Worm (Caenorhabditis elegans): Measurements from ENCODE around the gene mec-14.

The mec-14 gene

DNA sequence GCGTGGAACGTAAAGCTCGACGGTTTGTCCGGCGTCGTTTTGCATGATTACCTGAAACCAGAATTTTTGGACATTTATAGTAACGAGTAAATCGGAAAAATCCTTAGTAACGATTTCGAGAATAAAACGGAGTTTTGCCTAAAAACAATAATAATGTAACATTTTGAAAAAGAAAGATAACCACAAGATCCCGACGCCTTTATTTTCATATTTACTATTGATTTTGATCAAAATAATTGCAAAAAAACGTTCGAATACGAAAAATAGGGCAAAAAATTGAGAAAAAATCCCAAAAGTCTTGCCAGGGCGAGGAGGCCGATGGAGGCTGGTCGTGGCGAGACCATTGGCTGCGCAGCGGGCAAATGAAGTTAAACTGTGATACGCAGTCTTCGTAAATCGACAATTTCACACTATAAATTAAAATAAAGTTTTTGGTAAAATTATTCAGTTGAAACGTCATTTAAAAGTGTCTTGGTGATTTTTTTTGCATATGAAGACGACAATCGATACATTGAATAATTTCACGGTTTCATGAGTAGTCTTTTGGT lies 3.1 kb downstream of the mec-14 start, which contains the start of gene rps-21 (continued):
- peak in 1 of 2 experiments; percentile 17 for TF ChIP-seq mdl-1 (tag; optimal IDR thresholded peaks at IDR 0.05)
- no peak for TF ChIP-seq unc-39 (tag; optimal IDR thresholded peaks at IDR 0.05)
- no peak for TF ChIP-seq nhr-23 (tag; optimal IDR thresholded peaks at IDR 0.05)
- TF ChIP-seq ZK546.5 (tag; optimal IDR thresholded peaks at IDR 0.05) = peak; percentile 74

- TF ChIP-seq fos-1 (tag; optimal IDR thresholded peaks at IDR 0.05) (peak; percentile 59), nhr-77 (tag; optimal IDR thresholded peaks at IDR 0.05) (no peak), lin-13 (GFP tag; optimal IDR thresholded peaks at IDR 0.05) (no peak)
These were observed 4.3 kb downstream of the mec-14 start, which contains the start of the genes F37C12.21 and F37C12.10 for ce11 chrIII:7188300-7189052. Gene F37C12.21, plus strand, starts transcription at chrIII:7188357. Gene F37C12.10, minus strand, starts transcription at chrIII:7188384.

DNA sequence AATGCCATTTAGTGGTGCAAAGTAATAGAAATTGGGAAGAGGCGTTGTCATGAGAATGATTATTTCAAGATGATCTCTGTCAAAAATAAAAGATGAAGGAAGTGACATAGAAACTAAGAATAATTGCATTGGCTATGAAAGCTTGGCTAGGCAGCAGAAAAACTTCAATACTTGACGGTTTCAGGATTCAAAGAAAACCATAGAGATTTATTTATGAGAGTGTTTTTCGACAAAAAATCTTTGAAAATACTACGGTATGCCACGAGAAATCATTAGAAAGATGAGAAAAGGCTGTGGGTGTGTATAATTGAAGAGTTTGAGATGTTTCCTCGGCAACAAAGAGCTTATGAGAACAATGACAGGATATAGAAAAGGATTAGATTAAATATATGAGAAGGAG lies 7.3 kb downstream of the mec-14 start, which contains the start of gene F37C12.14:
TSS of gene F37C12.14 (minus strand) at position 101 of the 400 bp plus-strand sequence.
- TF ChIP-seq C34F6.9 (tag; optimal IDR thresholded peaks at IDR 0.05) = no peak
- TF ChIP-seq ztf-4 (tag; optimal IDR thresholded peaks at IDR 0.05) = no peak
- TF ChIP-seq aly-2 (tag; optimal IDR thresholded peaks at IDR 0.05) = no peak
- no peak for TF ChIP-seq lsy-2 (tag; optimal IDR thresholded peaks at IDR 0.05)
- TF ChIP-seq nhr-10 (tag; optimal IDR thresholded peaks at IDR 0.05) = no peak
- no peak for TF ChIP-seq dmd-4 (tag; optimal IDR thresholded peaks at IDR 0.05)
- TF ChIP-seq lin-13 (GFP tag; optimal IDR thresholded peaks at IDR 0.05) = no peak
- no peak for TF ChIP-seq nhr-11 (tag; optimal IDR thresholded peaks at IDR 0.05)
- no peak for TF ChIP-seq lin-39 (tag; optimal IDR thresholded peaks at IDR 0.05)
- no peak for TF ChIP-seq nhr-129 (tag; optimal IDR thresholded peaks at IDR 0.05)
- TF ChIP-seq elt-1 (tag; optimal IDR thresholded peaks at IDR 0.05) = no peak
- TF ChIP-seq nhr-23 (tag; optimal IDR thresholded peaks at IDR 0.05) = no peak
- no peak for TF ChIP-seq crh-2 (tag; optimal IDR thresholded peaks at IDR 0.05)

ce11 chrIII:7184022-7184421 lies 8.8 kb downstream of the mec-14 start, which contains the start of gene yju-2:
Gene yju-2, plus strand, starts transcription at chrIII:7184336.
- TF ChIP-seq zag-1 (tag; optimal IDR thresholded peaks at IDR 0.05) (no peak), ztf-4 (tag; optimal IDR thresholded peaks at IDR 0.05) (peak; percentile 36), unc-62 (GFP tag; optimal IDR thresholded peaks at IDR 0.05) (no peak), mab-5 (tag; optimal IDR thresholded peaks at IDR 0.05) (no peak), ztf-11 (tag; optimal IDR thresholded peaks at IDR 0.05) (no peak), ztf-1 (GFP tag; conservative IDR thresholded peaks at IDR 0.05) (no peak), ama-1 (optimal IDR thresholded peaks at IDR 0.05) (peak; percentile 15), nhr-12 (tag; optimal IDR thresholded peaks at IDR 0.05) (no peak), egl-27 (tag; optimal IDR thresholded peaks at IDR 0.05) (no peak), dmd-4 (tag; optimal IDR thresholded peaks at IDR 0.05) (no peak), Y55F3AM.14 (GFP tag; optimal IDR thresholded peaks at IDR 0.05) (no peak), sem-4 (tag; optimal IDR thresholded peaks at IDR 0.05) (peak; percentile 47), ceh-16 (tag; optimal IDR thresholded peaks at IDR 0.05) (no peak), ceh-82 (tag; optimal IDR thresholded peaks at IDR 0.05) (no peak), lin-13 (GFP tag; optimal IDR thresholded peaks at IDR 0.05) (peak; percentile 36), lsy-2 (tag; optimal IDR thresholded peaks at IDR 0.05) (peak; percentile 29 to 82), nhr-25 (tag; optimal IDR thresholded peaks at IDR 0.05) (peak; percentile 54), sma-3 (GFP tag; optimal IDR thresholded peaks at IDR 0.05) (peak; percentile 34), nhr-21 (tag; optimal IDR thresholded peaks at IDR 0.05) (peak; percentile 32), nhr-6 (tag; optimal IDR thresholded peaks at IDR 0.05) (no peak), elt-3 (tag; optimal IDR thresholded peaks at IDR 0.05) (no peak), snpc-4 (tag; optimal IDR thresholded peaks at IDR 0.05) (no peak), aly-2 (tag; optimal IDR thresholded peaks at IDR 0.05) (no peak), nhr-129 (tag; optimal IDR thresholded peaks at IDR 0.05) (peak; percentile 82), nhr-237 (tag; optimal IDR thresholded peaks at IDR 0.05) (no peak), R02D3.7 (tag; optimal IDR thresholded peaks at IDR 0.05) (no peak), unc-55 (GFP tag; optimal IDR thresholded peaks at IDR 0.05) (peak; percentile 87), fos-1 (tag; optimal IDR thresholded peaks at IDR 0.05) (peak; percentile 32), sma-9 (GFP tag; optimal IDR thresholded peaks at IDR 0.05) (peak; percentile 49), sma-9 (tag; optimal IDR thresholded peaks at IDR 0.05) (no peak), unc-39 (tag; optimal IDR thresholded peaks at IDR 0.05) (no peak), ZK546.5 (tag; optimal IDR thresholded peaks at IDR 0.05) (no peak), gmeb-1 (tag; optimal IDR thresholded peaks at IDR 0.05) (peak; percentile 59), mbf-1 (tag; optimal IDR thresholded peaks at IDR 0.05) (no peak), lin-39 (tag; optimal IDR thresholded peaks at IDR 0.05) (no peak), mdl-1 (tag; optimal IDR thresholded peaks at IDR 0.05) (no peak), nhr-10 (tag; optimal IDR thresholded peaks at IDR 0.05) (no peak), lin-11 (tag; optimal IDR thresholded peaks at IDR 0.05) (no peak), elt-1 (tag; optimal IDR thresholded peaks at IDR 0.05) (no peak), nhr-77 (tag; optimal IDR thresholded peaks at IDR 0.05) (no peak), blmp-1 (tag; optimal IDR thresholded peaks at IDR 0.05; ENCODE audit: insufficient read depth) (no peak)
